Worm (Caenorhabditis elegans): ENCODE results near the gene K11H12.1.
A peak's percentile ranks its signal among the peaks of the same experiment; 100 is the strongest.

Gene K11H12.1

DNA sequence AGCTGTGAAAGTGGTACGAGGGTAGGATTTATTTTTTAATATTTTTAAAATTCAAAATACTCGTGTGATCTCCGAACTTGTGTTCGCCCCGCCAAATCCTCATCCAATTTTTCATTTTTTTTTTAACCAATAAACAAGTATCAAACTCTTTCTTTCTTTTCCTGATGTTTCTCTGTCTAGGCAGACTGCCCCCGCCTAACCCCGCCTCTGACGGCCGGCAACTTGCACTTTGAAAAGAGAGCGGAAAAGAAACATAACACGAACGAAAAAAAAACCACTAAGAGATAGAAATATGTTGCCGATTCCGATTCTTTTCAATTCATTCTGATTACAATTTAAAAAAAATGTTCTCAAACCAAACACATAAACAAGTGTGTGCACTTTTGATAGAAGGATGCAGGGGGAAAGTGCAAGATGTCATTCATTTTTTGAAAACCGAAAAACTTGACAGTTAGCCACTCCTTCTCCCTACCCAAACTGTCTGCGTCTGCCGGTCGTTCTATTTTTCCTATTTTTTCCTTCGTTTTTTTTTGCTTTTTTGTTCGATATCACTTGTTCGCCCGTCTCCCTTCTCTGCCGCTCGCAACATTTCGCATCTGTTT lies 27.2 kb downstream of the K11H12.1 start:
- TF ChIP-seq tbx-2 (tag; optimal IDR thresholded peaks at IDR 0.05) (no peak), eor-1 (tag; optimal IDR thresholded peaks at IDR 0.05) (no peak)

ce11 chrIV:623876-624275 lies 29.3 kb downstream of the K11H12.1 start:
- TF ChIP-seq ceh-16 (tag; optimal IDR thresholded peaks at IDR 0.05) (no peak), nhr-237 (tag; optimal IDR thresholded peaks at IDR 0.05) (no peak), lin-39 (tag; optimal IDR thresholded peaks at IDR 0.05) (no peak)

DNA sequence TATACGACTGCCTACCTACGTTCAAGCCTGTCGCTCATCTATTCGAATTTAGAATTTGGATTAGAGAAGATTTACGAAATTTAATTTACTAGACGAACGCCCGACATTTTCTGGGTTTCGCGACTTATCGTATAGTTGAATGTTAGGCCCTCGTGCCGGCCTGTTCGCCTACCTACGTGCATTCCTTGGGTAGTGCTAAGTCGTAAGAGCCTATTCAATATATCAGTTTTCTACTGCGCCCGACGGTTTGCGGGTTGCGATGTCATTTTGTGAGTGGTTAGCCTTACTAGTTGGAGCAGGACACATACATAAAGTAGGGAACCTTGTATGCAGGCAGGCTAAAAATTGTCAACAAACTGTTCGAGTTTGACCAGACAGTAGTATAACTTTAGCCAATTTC lies 30.2 kb downstream of the K11H12.1 start:
- TF ChIP-seq mml-1 (tag; optimal IDR thresholded peaks at IDR 0.05) = no peak
- no peak for TF ChIP-seq fos-1 (tag; optimal IDR thresholded peaks at IDR 0.05)
- TF ChIP-seq snpc-4 (tag; optimal IDR thresholded peaks at IDR 0.05) = no peak
- TF ChIP-seq egl-5 (tag; optimal IDR thresholded peaks at IDR 0.05) = no peak

ce11 chrIV:620324-620723 lies 32.9 kb downstream of the K11H12.1 start:
- TF ChIP-seq sea-2 (GFP tag; optimal IDR thresholded peaks at IDR 0.05) (no peak), aly-2 (tag; optimal IDR thresholded peaks at IDR 0.05) (no peak), mml-1 (tag; optimal IDR thresholded peaks at IDR 0.05) (no peak), unc-62 (GFP tag; optimal IDR thresholded peaks at IDR 0.05) (no peak), hmg-11 (tag; optimal IDR thresholded peaks at IDR 0.05) (peak; percentile 82), ceh-28 (tag; optimal IDR thresholded peaks at IDR 0.05) (no peak), nhr-12 (tag; optimal IDR thresholded peaks at IDR 0.05) (no peak), elt-3 (tag; optimal IDR thresholded peaks at IDR 0.05) (no peak), skn-1 (tag; optimal IDR thresholded peaks at IDR 0.05) (peak; percentile 14), egl-27 (tag; optimal IDR thresholded peaks at IDR 0.05) (peak; percentile 70), zag-1 (tag; optimal IDR thresholded peaks at IDR 0.05) (no peak), fkh-2 (tag; optimal IDR thresholded peaks at IDR 0.05) (no peak), nhr-77 (tag; optimal IDR thresholded peaks at IDR 0.05) (no peak), unc-39 (tag; optimal IDR thresholded peaks at IDR 0.05) (no peak), nfya-1 (tag; optimal IDR thresholded peaks at IDR 0.05; ENCODE audit: insufficient read depth) (peak; percentile 50), nhr-28 (tag; optimal IDR thresholded peaks at IDR 0.05) (no peak), ZK546.5 (tag; optimal IDR thresholded peaks at IDR 0.05) (no peak), ztf-4 (tag; optimal IDR thresholded peaks at IDR 0.05) (no peak), R02D3.7 (tag; optimal IDR thresholded peaks at IDR 0.05) (no peak), mdl-1 (tag; optimal IDR thresholded peaks at IDR 0.05) (no peak), ceh-82 (tag; optimal IDR thresholded peaks at IDR 0.05) (no peak), jun-1 (tag; optimal IDR thresholded peaks at IDR 0.05) (no peak), nhr-43 (tag; optimal IDR thresholded peaks at IDR 0.05; ENCODE audit: poor library complexity, severe bottlenecking) (no peak), eor-1 (tag; optimal IDR thresholded peaks at IDR 0.05) (no peak), nhr-76 (tag; optimal IDR thresholded peaks at IDR 0.05) (no peak), elt-2 (tag; optimal IDR thresholded peaks at IDR 0.05) (peak; percentile 26), lsy-12 (tag; optimal IDR thresholded peaks at IDR 0.05) (peak; percentile 53), nhr-67 (tag; optimal IDR thresholded peaks at IDR 0.05) (no peak), pha-4 (tag; optimal IDR thresholded peaks at IDR 0.05) (no peak), tbx-2 (tag; optimal IDR thresholded peaks at IDR 0.05) (peak; percentile 10), snpc-4 (tag; optimal IDR thresholded peaks at IDR 0.05) (no peak), egl-5 (tag; optimal IDR thresholded peaks at IDR 0.05) (no peak), nhr-237 (tag; optimal IDR thresholded peaks at IDR 0.05) (no peak), fos-1 (tag; optimal IDR thresholded peaks at IDR 0.05) (no peak), lin-39 (tag; optimal IDR thresholded peaks at IDR 0.05) (peak; percentile 58), lin-15B (tag; optimal IDR thresholded peaks at IDR 0.05) (peak; percentile 51), pqm-1 (tag; optimal IDR thresholded peaks at IDR 0.05) (peak; percentile 33), ama-1 (optimal IDR thresholded peaks at IDR 0.05) (no peak), ztf-11 (tag; optimal IDR thresholded peaks at IDR 0.05) (no peak), fkh-10 (GFP tag; optimal IDR thresholded peaks at IDR 0.05) (no peak), nhr-11 (tag; optimal IDR thresholded peaks at IDR 0.05) (no peak), daf-12 (tag; optimal IDR thresholded peaks at IDR 0.05) (no peak), elt-1 (tag; optimal IDR thresholded peaks at IDR 0.05) (no peak), nhr-25 (tag; optimal IDR thresholded peaks at IDR 0.05) (no peak)
